Worm (Caenorhabditis elegans): ENCODE results near the gene set-14.

ce11 chrII:10798429-10798893 lies 2.4 kb upstream of the set-14 start, which contains the start of gene npp-19:
- no peak for TF ChIP-seq nhr-10 (tag; optimal IDR thresholded peaks at IDR 0.05)
- TF ChIP-seq lsy-2 (tag; optimal IDR thresholded peaks at IDR 0.05), result peak in 1 of 2 experiments; percentile 86
- TF ChIP-seq aha-1 (tag), result peak; percentile 93
- TF ChIP-seq zip-2 (tag; optimal IDR thresholded peaks at IDR 0.05), result no peak
- no peak for TF ChIP-seq lin-15B (tag; optimal IDR thresholded peaks at IDR 0.05)
- TF ChIP-seq ceh-44 (GFP tag; IDR thresholded peaks at IDR 0.05), result no peak
- TF ChIP-seq pha-4 (GFP tag; IDR thresholded peaks at IDR 0.05), result 0 out of 2 replicates have a peak, but pooled peaks have one; percentile 51
- TF ChIP-seq pha-4 (tag; optimal IDR thresholded peaks at IDR 0.05), result peak; percentile 59
- no peak for TF ChIP-seq aly-2 (tag; optimal IDR thresholded peaks at IDR 0.05)
- TF ChIP-seq nhr-237 (tag; optimal IDR thresholded peaks at IDR 0.05), result no peak
- no peak for TF ChIP-seq gei-8 (GFP tag; optimal IDR thresholded peaks at IDR 0.05)
- no peak for TF ChIP-seq nhr-25 (tag; optimal IDR thresholded peaks at IDR 0.05; ENCODE audit: borderline replicate concordance, insufficient read depth)
- TF ChIP-seq dve-1 (tag; optimal IDR thresholded peaks at IDR 0.05; ENCODE audit: insufficient read depth), result peak; percentile 68
- TF ChIP-seq lin-29 (GFP tag; IDR thresholded peaks at IDR 0.05), result no peak

Measured in whole organism, L4 larva.